Worm (Caenorhabditis elegans) whole organism, midembryonic: Measurements from ENCODE around the gene F14H8.8.

ENCODE experiments used
- T22C8.4 ChIP-seq: fragments of 200-800 bp; sonication (Bioruptor generic); IDR thresholded peaks from 2 replicates; pipeline ENCODE4 v1.3.6; 2022; ENCODE audit warnings: missing genetic modification characterization, missing compliant biosample characterization
- cog-1 ChIP-seq: sonication (generic microtip); optimal IDR thresholded peaks from 2 replicates; lab custom pipeline; 2016; ENCODE audit warnings: missing genetic modification characterization, missing compliant biosample characterization
- flt-1 ChIP-seq: fragments of 200-800 bp; sonication (Bioruptor generic); IDR thresholded peaks from 2 replicates; pipeline ENCODE4 v1.3.6; 2022; ENCODE audit warnings: missing genetic modification characterization, missing compliant biosample characterization
- klf-2 ChIP-seq: fragments of 200-800 bp; sonication (Bioruptor generic); conservative IDR thresholded peaks from 2 replicates; pipeline ENCODE4 v1.3.6; 2022; ENCODE audit warnings: missing genetic modification reagents, missing genetic modification characterization, missing compliant biosample characterization
- med-1 ChIP-seq: sonication (generic microtip); optimal IDR thresholded peaks from 2 replicates; lab custom pipeline; 2017; ENCODE audit warnings: missing genetic modification characterization, mild to moderate bottlenecking, missing compliant biosample characterization, antibody characterized with exemption, missing genetic modification reagents; ENCODE audit not compliant: insufficient read depth
- ref-1 ChIP-seq: fragments of 200-800 bp; sonication (Bioruptor generic); conservative IDR thresholded peaks from 2 replicates; pipeline ENCODE4 v1.3.6; 2022; ENCODE audit warnings: missing genetic modification reagents, missing genetic modification characterization, missing compliant biosample characterization
- tab-1 ChIP-seq: fragments of 200-800 bp; sonication (Bioruptor generic); IDR thresholded peaks from 2 replicates; pipeline ENCODE4 v1.3.6; 2022; ENCODE audit warnings: missing genetic modification characterization, missing compliant biosample characterization
- ztf-23 ChIP-seq: fragments of 200-800 bp; sonication (Bioruptor generic); IDR thresholded peaks from 2 replicates; pipeline ENCODE4 v1.3.6; 2022; ENCODE audit warnings: missing genetic modification reagents, missing genetic modification characterization, missing compliant biosample characterization

- TF ChIP-seq flt-1 (GFP tag; lab: Robert Waterston, UW) (no peak), tab-1 (GFP tag; lab: Robert Waterston, UW) (no peak), cog-1 (tag; lab: Kevin White, UChicago) (no peak), med-1 (GFP tag; lab: Kevin White, UChicago) (no peak), T22C8.4 (GFP tag; lab: Robert Waterston, UW) (no peak), klf-2 (GFP tag; lab: Robert Waterston, UW) (no peak), ztf-23 (no peak), ref-1 (GFP tag; lab: Robert Waterston, UW) (no peak)
Measured at ce11 chrV:15054733-15055132, 25.5 kb downstream of the F14H8.8 start.
